Fruit fly (Drosophila melanogaster) S2 (cell line): ENCODE data around the gene CG34296.

ENCODE experiments used
- CG8478 ChIP-seq: fragments of >200 bp; optimal IDR thresholded peaks from 2 replicates; lab custom pipeline; 2018
- CTCF ChIP-seq, 2 experiments: fragments of >200 bp; optimal IDR thresholded peaks; 2 replicates each; lab custom pipeline; 2018

DNA sequence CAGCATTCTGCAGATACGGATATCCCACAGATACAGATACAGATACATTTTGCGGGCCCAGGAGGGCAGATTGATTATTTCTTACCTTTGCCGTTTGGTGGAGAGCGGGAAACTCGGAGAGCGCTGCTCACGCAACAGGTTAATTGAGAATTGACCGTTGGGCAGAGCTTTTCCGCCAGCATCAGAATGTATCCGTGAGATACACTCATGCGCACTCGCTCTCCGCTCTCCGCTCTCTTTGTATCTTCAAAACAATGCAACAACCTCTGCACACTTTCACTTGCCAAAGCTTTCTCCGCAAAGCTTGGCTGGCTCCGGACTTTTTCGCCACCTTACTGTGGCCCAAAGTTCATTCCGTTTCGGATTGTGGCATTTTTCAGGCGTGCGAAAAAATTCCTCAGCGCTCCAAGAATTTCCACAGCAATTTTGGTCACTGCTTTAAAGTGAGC, 40.2 kb upstream of the CG34296 start, which contains the start of the genes CG7582 and Gycalpha99B:
- TF ChIP-seq CTCF (optimal IDR thresholded peaks at IDR 0.05; lab: Kevin White, UChicago) (peak in 1 of 2 experiments; percentile 13), CG8478 (lab: Kevin White, UChicago) (no peak)
